Worm (Caenorhabditis elegans) whole organism, midembryonic: ENCODE measurements around the gene mrp-6.

Source experiments
- T22C8.4 ChIP-seq: fragments of 200-800 bp; sonication (Bioruptor generic); IDR thresholded peaks from 2 replicates; pipeline ENCODE4 v1.3.6; 2022; ENCODE audit warnings: missing genetic modification characterization, missing compliant biosample characterization
- cog-1 ChIP-seq: sonication (generic microtip); optimal IDR thresholded peaks from 2 replicates; lab custom pipeline; 2016; ENCODE audit warnings: missing genetic modification characterization, missing compliant biosample characterization
- flt-1 ChIP-seq: fragments of 200-800 bp; sonication (Bioruptor generic); IDR thresholded peaks from 2 replicates; pipeline ENCODE4 v1.3.6; 2022; ENCODE audit warnings: missing genetic modification characterization, missing compliant biosample characterization
- klf-2 ChIP-seq: fragments of 200-800 bp; sonication (Bioruptor generic); conservative IDR thresholded peaks from 2 replicates; pipeline ENCODE4 v1.3.6; 2022; ENCODE audit warnings: missing genetic modification reagents, missing genetic modification characterization, missing compliant biosample characterization
- med-1 ChIP-seq: sonication (generic microtip); optimal IDR thresholded peaks from 2 replicates; lab custom pipeline; 2017; ENCODE audit warnings: missing genetic modification characterization, mild to moderate bottlenecking, missing compliant biosample characterization, antibody characterized with exemption, missing genetic modification reagents; ENCODE audit not compliant: insufficient read depth
- ref-1 ChIP-seq: fragments of 200-800 bp; sonication (Bioruptor generic); conservative IDR thresholded peaks from 2 replicates; pipeline ENCODE4 v1.3.6; 2022; ENCODE audit warnings: missing genetic modification reagents, missing genetic modification characterization, missing compliant biosample characterization
- tab-1 ChIP-seq: fragments of 200-800 bp; sonication (Bioruptor generic); IDR thresholded peaks from 2 replicates; pipeline ENCODE4 v1.3.6; 2022; ENCODE audit warnings: missing genetic modification characterization, missing compliant biosample characterization
- ztf-23 ChIP-seq: fragments of 200-800 bp; sonication (Bioruptor generic); IDR thresholded peaks from 2 replicates; pipeline ENCODE4 v1.3.6; 2022; ENCODE audit warnings: missing genetic modification reagents, missing genetic modification characterization, missing compliant biosample characterization
- ztf-29 ChIP-seq: fragments of 200-800 bp; sonication (Bioruptor generic); IDR thresholded peaks from 2 replicates; pipeline ENCODE4 v1.3.6; 2022; ENCODE audit warnings: missing genetic modification reagents, missing genetic modification characterization, missing compliant biosample characterization

The mrp-6 gene

ce11 chrX:4142202-4142601 lies 44.4 kb downstream of the mrp-6 start:
- TF ChIP-seq tab-1 (GFP tag; lab: Robert Waterston, UW): no peak
- TF ChIP-seq klf-2 (GFP tag; lab: Robert Waterston, UW): no peak
- no peak for TF ChIP-seq cog-1
- no peak for TF ChIP-seq ztf-23
- no peak for TF ChIP-seq ztf-29 (GFP tag; lab: Robert Waterston, UW)
- no peak for TF ChIP-seq med-1 (GFP tag; lab: Kevin White, UChicago)
- no peak for TF ChIP-seq ref-1 (GFP tag; lab: Robert Waterston, UW)
- TF ChIP-seq T22C8.4 (GFP tag; lab: Robert Waterston, UW): no peak
- no peak for TF ChIP-seq flt-1 (GFP tag; lab: Robert Waterston, UW)

DNA sequence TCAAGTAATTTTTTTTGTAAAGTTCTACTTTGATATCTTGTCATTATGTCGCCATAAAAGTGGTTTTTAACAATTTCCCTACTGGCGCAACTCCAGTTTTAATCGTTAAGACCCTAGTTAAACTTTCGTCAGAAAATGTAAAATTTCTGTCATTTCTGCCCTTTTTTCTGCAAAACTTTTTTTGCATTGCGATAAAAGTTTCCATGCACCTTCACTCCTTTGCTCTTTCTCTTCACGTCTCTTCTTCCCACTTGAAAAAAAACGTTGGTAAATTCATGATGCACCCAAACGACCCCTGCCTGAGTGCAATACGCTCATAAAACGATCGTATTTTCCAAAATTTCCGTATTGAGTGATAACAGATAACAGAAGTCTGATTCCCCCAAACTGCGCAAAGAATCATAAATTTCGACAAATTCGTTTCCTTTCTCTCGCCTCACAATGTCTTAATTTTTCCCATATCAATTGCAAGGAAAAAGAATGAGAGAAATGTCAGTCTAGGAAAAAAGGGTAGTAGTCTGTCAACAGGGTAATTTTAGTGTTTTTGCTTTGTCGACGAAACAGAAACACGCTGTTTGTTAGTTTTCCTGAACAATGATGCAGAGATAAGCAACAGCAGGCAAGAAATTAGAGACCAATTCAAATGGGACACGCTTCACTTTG lies 45.7 kb downstream of the mrp-6 start:
- no peak for TF ChIP-seq flt-1 (GFP tag; lab: Robert Waterston, UW)
- TF ChIP-seq ref-1 (GFP tag; lab: Robert Waterston, UW): no peak
- no peak for TF ChIP-seq tab-1 (GFP tag; lab: Robert Waterston, UW)
- TF ChIP-seq T22C8.4 (GFP tag; lab: Robert Waterston, UW): no peak
- TF ChIP-seq klf-2 (GFP tag; lab: Robert Waterston, UW): no peak
- no peak for TF ChIP-seq cog-1
- no peak for TF ChIP-seq ztf-23
- TF ChIP-seq med-1 (GFP tag; lab: Kevin White, UChicago): no peak
- TF ChIP-seq ztf-29 (GFP tag; lab: Robert Waterston, UW): no peak

DNA sequence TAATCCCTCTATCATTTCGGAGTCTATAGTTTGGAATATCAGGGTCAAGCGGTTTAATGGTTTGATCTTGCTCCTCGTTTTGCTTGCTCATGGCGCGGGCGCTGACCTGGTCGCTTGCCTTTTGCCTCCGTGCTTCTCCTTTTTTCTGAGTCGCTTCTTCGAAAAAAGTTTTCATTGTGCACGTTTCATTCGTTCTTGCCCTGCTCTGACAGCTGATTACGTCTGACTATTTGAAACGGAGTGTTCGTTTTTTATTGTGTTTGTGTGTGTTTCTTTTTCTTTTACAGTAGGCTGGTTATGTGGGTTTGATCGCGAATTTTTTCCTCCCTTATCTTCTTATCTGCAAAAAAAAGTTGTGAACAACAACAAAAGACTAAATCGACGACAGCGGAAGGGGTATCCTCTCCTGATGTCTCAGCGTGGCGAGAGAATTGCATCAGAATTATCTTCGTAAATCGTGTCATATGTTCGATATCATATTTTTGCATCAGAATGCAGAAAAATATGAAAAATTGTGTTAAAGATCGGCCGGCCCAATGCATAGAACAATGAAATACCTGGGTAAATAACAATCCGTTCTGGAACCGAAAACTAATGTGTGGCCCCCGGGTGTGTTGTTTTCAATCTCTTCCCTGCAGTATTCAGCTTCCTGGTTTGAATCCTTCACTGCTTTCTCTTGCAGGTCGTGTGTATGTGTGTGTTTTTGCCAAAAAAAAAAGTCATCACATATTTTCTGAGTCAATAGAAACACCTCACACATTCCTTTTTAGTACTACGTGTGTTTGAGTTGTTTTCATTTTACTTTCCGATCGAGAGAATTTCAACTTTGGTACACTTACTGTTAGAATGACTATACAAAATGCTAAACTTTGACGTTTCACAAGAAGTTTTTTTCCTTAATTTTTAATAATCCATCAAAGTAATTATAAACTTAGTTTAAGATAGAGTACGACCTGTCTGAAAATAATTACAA lies 46.7 kb downstream of the mrp-6 start, which contains the start of gene ZK470.4:
Gene ZK470.4 (minus strand): TSS at position 175 of the 973 bp plus-strand sequence.
- no peak for TF ChIP-seq ztf-29 (GFP tag; lab: Robert Waterston, UW)

- TF ChIP-seq flt-1 (GFP tag; lab: Robert Waterston, UW): no peak
These were observed 48.0 kb downstream of the mrp-6 start for ce11 chrX:4138413-4139193.

ce11 chrX:4137452-4138164 lies 48.9 kb downstream of the mrp-6 start:
- TF ChIP-seq med-1 (GFP tag; lab: Kevin White, UChicago) (no peak), klf-2 (GFP tag; lab: Robert Waterston, UW) (no peak), tab-1 (GFP tag; lab: Robert Waterston, UW) (no peak), cog-1 (no peak), ztf-29 (GFP tag; lab: Robert Waterston, UW) (no peak), ztf-23 (no peak)

DNA sequence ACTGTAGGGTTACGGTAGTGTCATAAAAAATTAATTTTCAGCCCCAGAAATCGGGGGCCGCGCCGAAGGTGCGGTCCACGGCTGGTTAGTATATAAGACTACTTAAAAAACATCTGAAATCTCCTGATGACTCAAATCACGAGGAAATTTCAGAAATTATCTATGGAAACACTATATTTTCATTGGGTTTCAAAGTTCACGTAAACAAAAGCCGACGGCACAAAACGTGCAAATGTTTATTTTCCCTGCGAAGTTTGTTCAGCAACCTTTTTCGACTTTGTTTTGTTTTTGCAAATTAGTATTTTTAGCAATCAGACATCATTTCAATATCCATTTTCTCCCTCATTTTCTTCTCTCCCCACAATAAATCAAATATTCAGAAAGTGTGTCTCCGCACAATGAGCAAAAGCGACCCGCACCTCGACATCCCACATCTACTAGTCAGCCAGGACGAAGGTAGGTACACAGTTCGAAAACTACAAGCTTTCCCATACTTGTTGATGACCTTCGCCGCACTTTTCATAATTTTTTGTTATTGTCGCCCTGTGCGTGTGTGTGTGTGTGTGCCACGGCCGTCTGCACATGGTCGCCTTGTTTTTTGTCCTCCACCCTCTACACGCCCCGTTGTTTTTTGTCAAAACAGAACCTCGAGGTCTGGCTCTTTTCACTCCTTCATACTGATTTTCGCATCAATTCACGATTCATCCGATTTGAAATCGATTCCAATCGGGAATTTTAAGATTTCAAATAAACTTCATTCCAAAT lies 49.8 kb downstream of the mrp-6 start:
- TF ChIP-seq cog-1 (no peak), ztf-23 (no peak), T22C8.4 (GFP tag; lab: Robert Waterston, UW) (no peak), flt-1 (GFP tag; lab: Robert Waterston, UW) (no peak)

DNA sequence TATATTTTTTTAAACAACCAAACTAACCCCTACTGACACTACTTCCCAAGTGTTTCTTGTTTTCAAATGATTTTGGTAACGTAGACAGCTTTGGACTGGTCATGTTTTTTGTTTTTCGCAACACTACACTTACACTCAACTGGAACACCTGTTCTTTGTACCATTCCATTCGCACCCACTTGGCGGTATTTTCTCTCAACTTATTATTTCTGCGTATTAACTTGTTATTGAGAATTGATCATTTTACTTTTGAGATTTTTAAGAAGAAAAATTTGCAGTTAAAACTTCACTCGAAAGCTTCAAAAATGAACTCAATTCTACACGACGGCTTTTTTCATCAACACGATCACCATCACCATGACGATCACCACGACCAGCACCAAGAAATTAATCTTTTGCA lies 51.7 kb downstream of the mrp-6 start, which contains the start of gene ZK470.2:
Gene ZK470.2 (plus strand): TSS at position 301 of the 400 bp plus-strand sequence.
- TF ChIP-seq T22C8.4 (GFP tag; lab: Robert Waterston, UW) (no peak), flt-1 (GFP tag; lab: Robert Waterston, UW) (no peak), ztf-29 (GFP tag; lab: Robert Waterston, UW) (no peak), klf-2 (GFP tag; lab: Robert Waterston, UW) (no peak), tab-1 (GFP tag; lab: Robert Waterston, UW) (no peak), med-1 (GFP tag; lab: Kevin White, UChicago) (no peak), ref-1 (GFP tag; lab: Robert Waterston, UW) (no peak), cog-1 (no peak), ztf-23 (no peak)

DNA sequence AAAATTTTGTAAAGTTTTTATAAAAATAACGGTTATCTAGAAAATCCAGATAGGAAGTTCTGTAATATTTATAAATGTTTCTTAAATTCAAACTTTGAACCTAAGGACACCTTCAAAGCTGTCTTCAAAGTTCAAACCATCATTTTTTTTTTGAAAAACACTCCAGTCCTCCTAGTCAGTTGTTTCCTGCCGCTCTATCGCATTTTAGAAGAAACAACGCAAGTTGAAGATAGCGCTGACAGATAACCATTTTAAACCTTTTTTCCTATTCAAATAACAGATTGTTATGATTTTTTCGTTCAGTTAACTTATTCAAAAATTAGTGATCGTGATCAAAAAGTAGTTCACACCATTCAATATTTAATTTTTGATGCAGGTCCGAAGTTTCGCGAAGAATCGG lies 53.2 kb downstream of the mrp-6 start:
- no peak for TF ChIP-seq med-1 (GFP tag; lab: Kevin White, UChicago)

DNA sequence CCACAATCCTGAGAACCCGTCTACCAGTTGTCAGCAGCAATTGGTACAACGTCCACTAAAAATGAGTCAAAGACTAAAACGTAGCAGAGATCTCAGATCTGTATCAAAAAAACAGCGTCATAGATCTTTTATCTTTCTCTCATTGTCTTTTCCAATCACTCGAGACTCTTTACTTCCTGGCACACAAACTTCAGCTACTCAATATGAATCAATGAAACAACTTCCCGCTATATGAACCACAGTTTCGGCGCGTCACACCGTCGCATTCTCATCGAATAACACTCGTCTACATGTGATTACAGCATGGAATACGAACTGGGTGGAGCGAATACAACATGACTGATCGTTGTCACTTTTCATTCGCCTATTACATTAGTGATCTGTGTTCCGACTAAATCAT lies 54.3 kb downstream of the mrp-6 start:
- TF ChIP-seq flt-1 (GFP tag; lab: Robert Waterston, UW): no peak
- TF ChIP-seq T22C8.4 (GFP tag; lab: Robert Waterston, UW): no peak
- TF ChIP-seq ref-1 (GFP tag; lab: Robert Waterston, UW): no peak
- no peak for TF ChIP-seq cog-1
- TF ChIP-seq ztf-29 (GFP tag; lab: Robert Waterston, UW): no peak
- TF ChIP-seq med-1 (GFP tag; lab: Kevin White, UChicago): no peak
- TF ChIP-seq tab-1 (GFP tag; lab: Robert Waterston, UW): no peak
- TF ChIP-seq klf-2 (GFP tag; lab: Robert Waterston, UW): no peak
- TF ChIP-seq ztf-23: no peak
